Worm (Caenorhabditis elegans): ENCODE measurements around the gene miro-1.

DNA sequence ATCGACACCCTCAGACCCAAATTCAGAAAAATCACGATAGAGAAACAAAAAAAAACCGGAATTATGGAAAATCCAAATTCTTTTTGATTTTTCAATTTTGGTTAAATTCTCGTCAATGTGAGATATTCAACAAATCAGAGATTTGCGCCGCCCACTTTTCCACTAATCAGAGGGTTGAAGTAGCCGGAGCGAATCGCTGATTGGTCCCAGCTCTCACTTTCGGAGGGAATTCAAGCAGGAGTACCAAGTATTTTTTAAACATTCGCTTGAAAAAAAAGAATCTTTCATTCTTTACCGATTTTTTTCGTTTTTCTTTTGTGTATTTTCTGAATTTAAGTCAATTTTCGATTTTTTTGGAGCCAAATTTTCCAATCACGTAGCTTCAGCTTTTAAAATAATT is 9.7 kb downstream of the miro-1 start:
- TF ChIP-seq scrt-1 (GFP tag; IDR thresholded peaks at IDR 0.05) (no peak), hmg-4 (GFP tag; optimal IDR thresholded peaks at IDR 0.05) (no peak), ceh-36 (tag; optimal IDR thresholded peaks at IDR 0.05) (no peak)
